Fruit fly (Drosophila melanogaster): ENCODE data around the gene CG13784.
A peak's percentile ranks its signal among the peaks of the same experiment; 100 is the strongest.

The CG13784 gene

dm6 chr2L:7260251-7260650 lies 40.4 kb upstream of the CG13784 start (continued):
- TF ChIP-seq bigmax (GFP tag; optimal IDR thresholded peaks at IDR 0.05), result no peak
- TF ChIP-seq D19B (GFP tag; optimal IDR thresholded peaks at IDR 0.05), result no peak
- no peak for TF ChIP-seq CG1647 (GFP tag; optimal IDR thresholded peaks at IDR 0.05)
- no peak for TF ChIP-seq stc (GFP tag; IDR thresholded peaks at IDR 0.05)
- no peak for TF ChIP-seq eyg (GFP tag; optimal IDR thresholded peaks at IDR 0.05)
- no peak for TF ChIP-seq sc (optimal IDR thresholded peaks at IDR 0.05)
- TF ChIP-seq sc (GFP tag; optimal IDR thresholded peaks at IDR 0.05), result no peak
- TF ChIP-seq CG32767 (GFP tag; IDR thresholded peaks at IDR 0.05), result no peak
- peak; percentile 7 for TF ChIP-seq CG10979 (tag; optimal IDR thresholded peaks at IDR 0.05)
- no peak for TF ChIP-seq CG17829 (tag; optimal IDR thresholded peaks at IDR 0.05)
- TF ChIP-seq gro (GFP tag; optimal IDR thresholded peaks at IDR 0.05), result no peak
- TF ChIP-seq fu2 (GFP tag; optimal IDR thresholded peaks at IDR 0.05), result no peak
- 0 out of 2 replicates have a peak, but pooled peaks have one; percentile 13 for TF ChIP-seq E2f1 (GFP tag; IDR thresholded peaks at IDR 0.05)
- TF ChIP-seq gem (tag; optimal IDR thresholded peaks at IDR 0.05), result peak; percentile 15
- TF ChIP-seq Eip74EF (GFP tag; optimal IDR thresholded peaks at IDR 0.05), result no peak
- no peak for TF ChIP-seq CG10366 (GFP tag; IDR thresholded peaks at IDR 0.05)
- TF ChIP-seq CG5245 (GFP tag; optimal IDR thresholded peaks at IDR 0.05), result no peak
- no peak for TF ChIP-seq Fer3 (tag; optimal IDR thresholded peaks at IDR 0.05)

dm6 chr2L:7259500-7259899 lies 39.7 kb upstream of the CG13784 start:
- no peak for TF ChIP-seq ftz-f1 (GFP tag; optimal IDR thresholded peaks at IDR 0.05)
- TF ChIP-seq oc (tag; optimal IDR thresholded peaks at IDR 0.05), result peak; percentile 93

- TF ChIP-seq gro (GFP tag; optimal IDR thresholded peaks at IDR 0.05) (peak; percentile 11), CG13287 (GFP tag; IDR thresholded peaks at IDR 0.05; ENCODE audit: partially characterized antibody) (no peak), Asciz (GFP tag; optimal IDR thresholded peaks at IDR 0.05) (no peak), CG1647 (GFP tag; optimal IDR thresholded peaks at IDR 0.05) (no peak), Kr (GFP tag; optimal IDR thresholded peaks at IDR 0.05) (no peak), pita (GFP tag; optimal IDR thresholded peaks at IDR 0.05) (peak; percentile 48), cad (GFP tag; optimal IDR thresholded peaks at IDR 0.05) (no peak), CG1024 (GFP tag; IDR thresholded peaks at IDR 0.05) (no peak), slbo (GFP tag; IDR thresholded peaks at IDR 0.05) (peak; percentile 79), salm (tag; optimal IDR thresholded peaks at IDR 0.05) (no peak), CG31388 (GFP tag; optimal IDR thresholded peaks at IDR 0.05) (peak; percentile 13), gt (GFP tag; IDR thresholded peaks at IDR 0.05) (peak; percentile 30; the same call in 1 of the 2 replicates), toy (GFP tag; IDR thresholded peaks at IDR 0.05) (no peak), CG16779 (GFP tag; IDR thresholded peaks at IDR 0.05) (peak; percentile 8; the same call in 1 of the 2 replicates), CG43689 (GFP tag; IDR thresholded peaks at IDR 0.05) (no peak), E2f2 (GFP tag; IDR thresholded peaks at IDR 0.05) (peak; percentile 86), insv (GFP tag; optimal IDR thresholded peaks at IDR 0.05) (peak in 1 of 2 experiments; percentile 42), E2f1 (GFP tag; IDR thresholded peaks at IDR 0.05) (peak; percentile 39; the same call in 1 of the 2 replicates), B-H2 (GFP tag; optimal IDR thresholded peaks at IDR 0.05) (peak; percentile 6), H2.0 (GFP tag; IDR thresholded peaks at IDR 0.05) (peak; percentile 31; the same call in 1 of the 2 replicates), prd (optimal IDR thresholded peaks at IDR 0.05) (no peak), prd (GFP tag; IDR thresholded peaks at IDR 0.05) (peak; percentile 34; the same call in 2 of the 3 replicates), pum (GFP tag; optimal IDR thresholded peaks at IDR 0.05) (peak; percentile 53), Ets65A (GFP tag) (peak; percentile 87), kay (GFP tag; optimal IDR thresholded peaks at IDR 0.05) (peak; percentile 0), da (GFP tag; optimal IDR thresholded peaks at IDR 0.05) (peak; percentile 11), Lhr (GFP tag; optimal IDR thresholded peaks at IDR 0.05) (peak; percentile 61), CG4360 (GFP tag; IDR thresholded peaks at IDR 0.05) (no peak), grn (GFP tag; optimal IDR thresholded peaks at IDR 0.05) (peak; percentile 11), GATAe (GFP tag; conservative IDR thresholded peaks at IDR 0.05) (no peak), pb (GFP tag; optimal IDR thresholded peaks at IDR 0.05) (peak; percentile 16), Bdp1 (GFP tag; optimal IDR thresholded peaks at IDR 0.05) (peak; percentile 11), lbe (GFP tag; optimal IDR thresholded peaks at IDR 0.05) (no peak)
These were observed 38.3 kb upstream of the CG13784 start for dm6 chr2L:7258105-7258504.

All from whole organism, embryonic.